Worm (Caenorhabditis elegans): ENCODE results near the gene R10E9.2.

- no peak for TF ChIP-seq ztf-23 (GFP tag; IDR thresholded peaks at IDR 0.05)
- no peak for TF ChIP-seq klf-2 (GFP tag; conservative IDR thresholded peaks at IDR 0.05)
- no peak for TF ChIP-seq ref-1 (GFP tag; conservative IDR thresholded peaks at IDR 0.05)
- TF ChIP-seq cog-1 (tag; optimal IDR thresholded peaks at IDR 0.05), result no peak
- no peak for TF ChIP-seq T22C8.4 (GFP tag; IDR thresholded peaks at IDR 0.05)
- no peak for TF ChIP-seq flt-1 (GFP tag; IDR thresholded peaks at IDR 0.05)
Measured at ce11 chrIII:3986368-3986767, 22.2 kb upstream of the R10E9.2 start, which contains the start of gene Y1A5A.1.
